Worm (Caenorhabditis elegans): Measurements from ENCODE around the gene W06G6.2.

W06G6.2 gene

ce11 chrV:16594514-16594913, 34.6 kb upstream of the W06G6.2 start (continued):
- TF ChIP-seq ZK546.5 (tag; optimal IDR thresholded peaks at IDR 0.05): no peak
- no peak for TF ChIP-seq duxl-1 (tag; optimal IDR thresholded peaks at IDR 0.05; ENCODE audit: poor library complexity)

DNA sequence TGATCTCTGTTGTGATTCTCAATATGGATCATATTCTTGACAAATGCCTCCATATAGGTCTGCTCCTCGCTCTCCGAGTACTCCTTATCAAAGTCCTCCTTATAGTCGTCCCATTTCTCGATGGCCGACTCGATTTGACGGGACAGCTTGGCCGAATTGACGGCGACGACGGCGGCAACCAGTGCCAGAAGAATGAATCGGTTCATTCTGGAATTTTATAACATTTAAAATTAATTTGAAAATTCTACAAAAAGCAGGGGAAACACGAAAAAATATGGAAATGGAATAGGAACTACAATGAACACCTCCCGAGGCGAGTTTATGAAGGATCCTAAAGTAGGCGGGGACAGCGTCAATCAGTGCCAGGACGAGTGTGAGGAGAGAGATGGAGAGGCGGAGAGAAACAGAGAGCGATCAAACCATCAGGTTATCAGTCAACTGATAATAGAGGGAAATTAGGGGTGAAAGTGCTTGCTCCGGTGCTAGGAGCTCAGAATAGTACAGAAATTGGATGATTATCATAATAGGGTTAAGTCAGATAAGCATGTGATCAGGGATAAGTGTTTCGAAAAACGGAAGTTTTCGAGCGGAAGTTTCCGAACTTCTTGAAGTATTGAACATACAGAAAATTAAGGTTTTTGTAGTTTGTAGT, 33.8 kb upstream of the W06G6.2 start, which contains the start of gene cpl-1:
Gene cpl-1, minus strand, starts transcription at position 207 of the 652 bp plus-strand sequence.
- TF ChIP-seq nhr-237 (tag; optimal IDR thresholded peaks at IDR 0.05) (no peak), sdz-12 (GFP tag; optimal IDR thresholded peaks at IDR 0.05) (no peak), hlh-30 (tag; optimal IDR thresholded peaks at IDR 0.05; ENCODE audit: insufficient read depth) (peak; percentile 59), mxl-3 (GFP tag; optimal IDR thresholded peaks at IDR 0.05) (no peak), skn-1 (tag; optimal IDR thresholded peaks at IDR 0.05) (no peak), dmd-6 (GFP tag; IDR thresholded peaks at IDR 0.05) (peak; percentile 73), dpl-1 (GFP tag; optimal IDR thresholded peaks at IDR 0.05) (no peak), aha-1 (tag) (peak; percentile 93), php-3 (GFP tag; IDR thresholded peaks at IDR 0.05) (peak; percentile 58; the same call in 1 of the 2 replicates), pqm-1 (tag; optimal IDR thresholded peaks at IDR 0.05) (peak; percentile 9), F49E8.2 (tag; optimal IDR thresholded peaks at IDR 0.05; ENCODE audit: borderline replicate concordance) (no peak), nhr-25 (tag; optimal IDR thresholded peaks at IDR 0.05; ENCODE audit: borderline replicate concordance, insufficient read depth) (no peak), lin-1 (GFP tag; IDR thresholded peaks at IDR 0.05) (peak; percentile 40; the same call in 1 of the 2 replicates), unc-62 (GFP tag; optimal IDR thresholded peaks at IDR 0.05 in 1 of 2) (peak in 1 of 2 experiments; percentile 73), unc-62 (tag; optimal IDR thresholded peaks at IDR 0.05) (no peak), mep-1 (tag; optimal IDR thresholded peaks at IDR 0.05) (no peak), tra-1 (GFP tag; IDR thresholded peaks at IDR 0.05) (peak; percentile 57), nhr-28 (tag; optimal IDR thresholded peaks at IDR 0.05) (peak; percentile 63), dmd-8 (GFP tag; IDR thresholded peaks at IDR 0.05) (no peak), egl-43 (GFP tag; IDR thresholded peaks at IDR 0.05) (no peak), duxl-1 (tag; optimal IDR thresholded peaks at IDR 0.05; ENCODE audit: poor library complexity) (no peak), daf-19 (GFP tag; conservative IDR thresholded peaks at IDR 0.05) (peak; percentile 48; the same call in 1 of the 2 replicates), F26F4.8 (GFP tag; conservative IDR thresholded peaks at IDR 0.05) (no peak), egl-27 (tag; optimal IDR thresholded peaks at IDR 0.05) (no peak), zfp-3 (GFP tag; conservative IDR thresholded peaks at IDR 0.05) (no peak), nhr-11 (tag; optimal IDR thresholded peaks at IDR 0.05) (peak; percentile 17), mdt-29 (GFP tag; IDR thresholded peaks at IDR 0.05) (no peak), zag-1 (tag; optimal IDR thresholded peaks at IDR 0.05) (no peak), T20F7.1 (GFP tag; optimal IDR thresholded peaks at IDR 0.05) (peak; percentile 5), hlh-11 (tag; optimal IDR thresholded peaks at IDR 0.05) (peak; percentile 74), daf-16 (GFP tag; optimal IDR thresholded peaks at IDR 0.05) (peak in 1 of 2 experiments; percentile 47), daf-16 (tag; optimal IDR thresholded peaks at IDR 0.05) (peak; percentile 89), ama-1 (optimal IDR thresholded peaks at IDR 0.05) (peak; percentile 79), dve-1 (tag; optimal IDR thresholded peaks at IDR 0.05; ENCODE audit: insufficient read depth) (peak; percentile 84), fos-1 (tag; optimal IDR thresholded peaks at IDR 0.05) (no peak), nhr-111 (GFP tag; optimal IDR thresholded peaks at IDR 0.05) (peak; percentile 10), nhr-102 (tag; optimal IDR thresholded peaks at IDR 0.05) (peak; percentile 51), F10B5.3 (tag; optimal IDR thresholded peaks at IDR 0.05) (no peak), nhr-48 (tag; optimal IDR thresholded peaks at IDR 0.05) (peak; percentile 47), mes-2 (tag; optimal IDR thresholded peaks at IDR 0.05; ENCODE audit: poor library complexity, severe bottlenecking) (peak; percentile 3), F44E2.7 (GFP tag; IDR thresholded peaks at IDR 0.05) (no peak)
